Worm (Caenorhabditis elegans): ENCODE measurements around the gene let-858.

let-858 gene

DNA sequence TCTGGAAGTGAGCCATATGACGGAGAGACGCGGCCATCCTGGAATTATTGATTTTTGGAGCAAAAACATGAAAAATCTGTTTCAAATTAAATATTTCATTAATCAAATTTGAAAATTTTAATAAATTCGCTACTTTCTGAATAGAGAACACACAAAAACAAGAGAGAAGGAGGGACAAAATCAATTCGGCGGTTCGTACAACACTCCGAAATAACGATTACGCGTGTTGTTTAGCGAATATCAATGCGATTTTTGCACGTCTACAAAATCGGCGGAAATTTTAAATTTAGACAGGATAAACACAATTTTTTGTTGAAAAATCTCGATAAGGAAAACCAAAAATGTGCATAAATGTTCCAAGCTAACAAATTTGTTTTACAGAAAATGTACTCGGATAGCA is 27.7 kb downstream of the let-858 start, which contains the start of the genes sdhd-1 and ilkp-1 (continued):
- TF ChIP-seq ceh-8 (GFP tag; optimal IDR thresholded peaks at IDR 0.05) (no peak), unc-130 (tag; optimal IDR thresholded peaks at IDR 0.05) (peak; percentile 18), unc-98 (GFP tag; IDR thresholded peaks at IDR 0.05) (no peak), C16A3.4 (tag; optimal IDR thresholded peaks at IDR 0.05) (peak; percentile 67), rnt-1 (tag; optimal IDR thresholded peaks at IDR 0.05) (peak; percentile 19), aly-2 (tag; optimal IDR thresholded peaks at IDR 0.05) (no peak), elt-3 (tag; optimal IDR thresholded peaks at IDR 0.05) (peak in 1 of 6 experiments; percentile 54), unc-62 (GFP tag; optimal IDR thresholded peaks at IDR 0.05) (no peak), blmp-1 (tag; optimal IDR thresholded peaks at IDR 0.05) (peak; percentile 74), ama-1 (optimal IDR thresholded peaks at IDR 0.05) (no peak), mef-2 (tag; optimal IDR thresholded peaks at IDR 0.05) (no peak), ces-1 (GFP tag; optimal IDR thresholded peaks at IDR 0.05) (no peak), efl-1 (optimal IDR thresholded peaks at IDR 0.05) (peak; percentile 43 to 84), efl-1 (GFP tag; optimal IDR thresholded peaks at IDR 0.05 in 1 of 2) (peak; percentile 85 to 97)

DNA sequence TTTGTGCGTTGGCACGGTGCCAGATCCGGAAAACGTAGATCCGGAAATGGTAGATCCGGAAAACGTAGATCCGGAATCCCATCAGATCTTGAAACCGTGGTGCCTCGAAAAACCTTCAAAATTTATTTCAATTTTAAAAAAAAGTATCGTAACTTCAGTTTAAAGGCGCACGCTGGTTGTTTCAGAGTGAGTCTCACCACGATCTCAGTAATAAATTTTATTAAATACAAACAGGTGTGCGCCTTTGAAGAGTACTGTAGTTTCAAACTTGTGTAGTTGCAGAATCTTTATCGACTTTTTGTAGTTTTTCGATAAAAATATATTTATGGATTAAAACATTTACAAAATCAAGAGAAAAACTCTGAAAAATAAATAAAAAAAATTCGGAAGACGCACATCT is 28.5 kb downstream of the let-858 start:
- TF ChIP-seq egl-13 (tag; optimal IDR thresholded peaks at IDR 0.05) (no peak), hpl-2 (GFP tag; optimal IDR thresholded peaks at IDR 0.05) (no peak), ceh-63 (GFP tag; optimal IDR thresholded peaks at IDR 0.05) (no peak), unc-86 (tag; optimal IDR thresholded peaks at IDR 0.05) (no peak), egl-27 (tag; optimal IDR thresholded peaks at IDR 0.05) (no peak), elt-3 (tag; optimal IDR thresholded peaks at IDR 0.05) (no peak), ets-5 (GFP tag; IDR thresholded peaks at IDR 0.05) (no peak), lin-15B (tag; optimal IDR thresholded peaks at IDR 0.05) (no peak), mef-2 (tag; optimal IDR thresholded peaks at IDR 0.05) (no peak), nhr-84 (tag; optimal IDR thresholded peaks at IDR 0.05) (no peak), unc-98 (GFP tag; IDR thresholded peaks at IDR 0.05) (no peak), aha-1 (tag; optimal IDR thresholded peaks at IDR 0.05) (no peak), fkh-10 (GFP tag; optimal IDR thresholded peaks at IDR 0.05) (no peak), lsy-2 (tag; optimal IDR thresholded peaks at IDR 0.05) (no peak), nhr-28 (tag; optimal IDR thresholded peaks at IDR 0.05) (no peak), dpl-1 (GFP tag; optimal IDR thresholded peaks at IDR 0.05) (no peak), mdl-1 (tag; optimal IDR thresholded peaks at IDR 0.05) (no peak), Y116A8C.19 (tag; optimal IDR thresholded peaks at IDR 0.05; ENCODE audit: borderline replicate concordance) (no peak), pax-3 (tag; optimal IDR thresholded peaks at IDR 0.05) (no peak)

DNA sequence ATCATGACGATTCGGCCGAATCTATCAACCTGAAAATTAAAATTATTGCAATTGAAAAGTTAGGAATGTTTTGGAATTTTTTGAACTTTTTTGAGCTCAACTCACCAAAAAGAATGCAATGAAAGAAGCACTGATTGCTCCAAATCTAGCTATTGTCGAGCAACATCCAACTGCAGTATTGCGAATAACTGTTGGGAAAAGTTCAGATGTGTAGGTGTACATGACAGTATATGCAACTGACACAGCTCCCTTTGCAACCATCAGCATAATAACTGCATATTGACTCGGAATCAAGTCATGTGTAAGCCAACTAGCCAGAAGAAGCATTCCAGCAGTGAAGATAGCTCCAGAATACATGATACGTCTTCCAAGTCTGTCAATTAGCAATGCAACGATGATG is 30.4 kb downstream of the let-858 start:
- TF ChIP-seq lin-39 (tag; optimal IDR thresholded peaks at IDR 0.05): no peak

DNA sequence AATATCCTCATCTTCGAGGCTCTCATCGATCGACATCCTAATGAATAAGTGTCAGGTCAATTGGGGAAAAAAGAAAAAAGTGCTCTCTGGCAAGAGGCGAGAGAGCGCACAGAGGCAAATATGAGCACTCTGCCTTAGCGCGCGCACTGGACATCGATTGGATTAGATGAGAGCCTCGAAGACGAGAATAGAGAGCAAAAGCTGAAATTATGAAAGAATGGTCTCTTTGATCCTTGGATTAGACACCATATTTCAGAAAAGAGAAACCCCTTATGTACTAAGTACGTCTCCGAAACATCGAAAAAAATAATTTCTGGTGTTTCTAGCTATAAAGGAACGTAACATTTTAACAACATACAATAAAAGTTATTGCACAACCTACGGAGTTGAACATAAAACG is 33.1 kb downstream of the let-858 start, which contains the start of gene F45E10.2:
F45E10.2 (minus strand) TSS at position 101 of the 400 bp plus-strand sequence.
- TF ChIP-seq nhr-237 (tag; optimal IDR thresholded peaks at IDR 0.05): no peak
- TF ChIP-seq nhr-12 (tag; optimal IDR thresholded peaks at IDR 0.05): no peak
- TF ChIP-seq unc-30 (tag; optimal IDR thresholded peaks at IDR 0.05): no peak
- TF ChIP-seq unc-98 (GFP tag; IDR thresholded peaks at IDR 0.05): no peak
- no peak for TF ChIP-seq mab-9 (GFP tag; IDR thresholded peaks at IDR 0.05)
- no peak for TF ChIP-seq unc-86 (tag; optimal IDR thresholded peaks at IDR 0.05)
- no peak for TF ChIP-seq vab-15 (tag; optimal IDR thresholded peaks at IDR 0.05)
- no peak for TF ChIP-seq snu-23 (GFP tag; optimal IDR thresholded peaks at IDR 0.05)
- no peak for TF ChIP-seq mep-1 (tag; optimal IDR thresholded peaks at IDR 0.05)
- no peak for TF ChIP-seq nhr-76 (tag; optimal IDR thresholded peaks at IDR 0.05)
- no peak for TF ChIP-seq nhr-28 (tag; optimal IDR thresholded peaks at IDR 0.05)
- no peak for TF ChIP-seq lir-3 (tag; optimal IDR thresholded peaks at IDR 0.05; ENCODE audit: poor library complexity)
